Fruit fly (Drosophila melanogaster) whole organism, embryonic: ENCODE measurements around the gene PIG-Q.

Source experiments
- Ada2b ChIP-seq: fragments of 200-800 bp; sonication (Bioruptor generic); IDR thresholded peaks from 2 replicates; pipeline ENCODE4 v1.3.6; 2022; ENCODE audit warnings: missing biosample characterization, missing genetic modification characterization
- Blimp-1 ChIP-seq: fragments of 200-800 bp; sonication (Bioruptor generic); optimal IDR thresholded peaks from 3 replicates; lab custom pipeline; 2018; ENCODE audit warnings: missing biosample characterization, missing genetic modification characterization, mild to moderate bottlenecking, moderate library complexity, missing genetic modification reagents
- C15 ChIP-seq: fragments of 200-800 bp; sonication (Bioruptor generic); IDR thresholded peaks from 3 replicates; pipeline ENCODE4 v1.3.6; 2022; ENCODE audit warnings: missing biosample characterization, missing genetic modification characterization
- CG10274 ChIP-seq: fragments of 200-800 bp; sonication (Bioruptor generic); optimal IDR thresholded peaks from 3 replicates; lab custom pipeline; 2017; ENCODE audit warnings: missing biosample characterization, mild to moderate bottlenecking, missing genetic modification characterization
- CG11560 ChIP-seq: fragments of 200-800 bp; sonication (Bioruptor generic); IDR thresholded peaks from 3 replicates; pipeline ENCODE4 v1.3.6; 2022; ENCODE audit warnings: missing biosample characterization, missing genetic modification characterization
- CG11723 ChIP-seq: fragments of 200-800 bp; sonication (Bioruptor generic); optimal IDR thresholded peaks from 2 replicates; lab custom pipeline; 2017; ENCODE audit warnings: missing biosample characterization, mild to moderate bottlenecking, missing genetic modification characterization
- CG12299 ChIP-seq: fragments of 200-800 bp; sonication (Bioruptor generic); optimal IDR thresholded peaks from 2 replicates; lab custom pipeline; 2018; ENCODE audit warnings: missing biosample characterization, mild to moderate bottlenecking, missing genetic modification characterization
- CG16815 ChIP-seq: fragments of 200-800 bp; sonication (Bioruptor generic); optimal IDR thresholded peaks from 3 replicates; lab custom pipeline; 2017; ENCODE audit warnings: missing biosample characterization, mild to moderate bottlenecking, missing genetic modification characterization
- CG17385 ChIP-seq: fragments of 200-800 bp; sonication (Bioruptor generic); optimal IDR thresholded peaks from 3 replicates; lab custom pipeline; 2018; ENCODE audit warnings: missing biosample characterization, mild to moderate bottlenecking, missing genetic modification characterization
- CG17612 ChIP-seq: fragments of 200-800 bp; sonication (Bioruptor generic); IDR thresholded peaks from 2 replicates; pipeline ENCODE4 v1.3.6; 2022; ENCODE audit warnings: missing biosample characterization, missing genetic modification characterization
- CG17912 ChIP-seq: fragments of 200-800 bp; sonication (Bioruptor generic); optimal IDR thresholded peaks from 2 replicates; lab custom pipeline; 2018; ENCODE audit warnings: missing biosample characterization, mild to moderate bottlenecking, missing genetic modification characterization
- CG1832 ChIP-seq: fragments of 200-800 bp; sonication (Bioruptor generic); optimal IDR thresholded peaks from 2 replicates; lab custom pipeline; 2017; ENCODE audit warnings: missing biosample characterization, mild to moderate bottlenecking, missing genetic modification characterization, inconsistent platforms
- CG30431 ChIP-seq: fragments of 200-800 bp; sonication (Bioruptor generic); optimal IDR thresholded peaks from 2 replicates; lab custom pipeline; 2017; ENCODE audit warnings: missing biosample characterization, missing genetic modification characterization
- CG31224 ChIP-seq: fragments of 200-800 bp; sonication (Bioruptor generic); IDR thresholded peaks from 2 replicates; pipeline ENCODE4 v1.3.6; 2022; ENCODE audit warnings: missing biosample characterization, missing genetic modification characterization
- CG31388 ChIP-seq: fragments of 200-800 bp; sonication (Bioruptor generic); optimal IDR thresholded peaks from 2 replicates; lab custom pipeline; 2016; ENCODE audit warnings: missing biosample characterization, missing genetic modification characterization
- CG31441 ChIP-seq: fragments of 200-800 bp; sonication (Bioruptor generic); IDR thresholded peaks from 2 replicates; pipeline ENCODE4 v1.3.6; 2022; ENCODE audit warnings: missing biosample characterization, missing genetic modification characterization
- CG33213 ChIP-seq: fragments of 200-800 bp; sonication (Bioruptor generic); optimal IDR thresholded peaks from 3 replicates; lab custom pipeline; 2016; ENCODE audit warnings: missing biosample characterization, missing genetic modification characterization
- CG33557 ChIP-seq: fragments of 200-800 bp; sonication (Bioruptor generic); optimal IDR thresholded peaks from 2 replicates; lab custom pipeline; 2019; ENCODE audit warnings: missing biosample characterization, mild to moderate bottlenecking, missing genetic modification characterization, moderate library complexity
- CG3838 ChIP-seq: fragments of 200-800 bp; sonication (Bioruptor generic); optimal IDR thresholded peaks from 3 replicates; lab custom pipeline; 2016; ENCODE audit warnings: missing biosample characterization, missing genetic modification characterization
- CG3995 ChIP-seq: fragments of 200-800 bp; sonication (Bioruptor generic); optimal IDR thresholded peaks from 3 replicates; lab custom pipeline; 2016; ENCODE audit warnings: missing biosample characterization, missing genetic modification characterization
- CG4282 ChIP-seq: fragments of 200-800 bp; sonication (Bioruptor generic); optimal IDR thresholded peaks from 2 replicates; lab custom pipeline; 2016; ENCODE audit warnings: missing biosample characterization, missing genetic modification characterization
- CG4617 ChIP-seq: fragments of 200-800 bp; sonication (Bioruptor generic); optimal IDR thresholded peaks from 3 replicates; lab custom pipeline; 2016; ENCODE audit warnings: missing biosample characterization, missing genetic modification characterization, borderline replicate concordance
- CG6689 ChIP-seq: fragments of 200-800 bp; sonication (Bioruptor generic); IDR thresholded peaks from 2 replicates; pipeline ENCODE4 v1.3.6; 2022; ENCODE audit warnings: missing biosample characterization, missing genetic modification characterization
- CG9876 ChIP-seq: fragments of 200-800 bp; sonication (Bioruptor generic); optimal IDR thresholded peaks from 2 replicates; lab custom pipeline; 2016; ENCODE audit warnings: missing biosample characterization, missing genetic modification characterization
- Elba2 ChIP-seq: fragments of 200-800 bp; sonication (Bioruptor generic); optimal IDR thresholded peaks from 3 replicates; lab custom pipeline; 2016; ENCODE audit warnings: missing biosample characterization, missing genetic modification characterization
- Jarid2 ChIP-seq: fragments of 200-800 bp; sonication (Bioruptor generic); optimal IDR thresholded peaks from 3 replicates; lab custom pipeline; 2017; ENCODE audit warnings: mild to moderate bottlenecking, missing biosample characterization, missing genetic modification reagents, missing genetic modification characterization
- Lim3 ChIP-seq: fragments of 200-800 bp; sonication (Bioruptor generic); IDR thresholded peaks from 2 replicates; pipeline ENCODE4 v1.3.6; 2022; ENCODE audit warnings: missing biosample characterization, missing genetic modification characterization
- MBD-R2 ChIP-seq: fragments of 200-800 bp; sonication (Bioruptor generic); IDR thresholded peaks from 2 replicates; pipeline ENCODE4 v1.3.6; 2022; ENCODE audit warnings: missing biosample characterization, missing genetic modification characterization
- Side ChIP-seq: fragments of 200-800 bp; sonication (Bioruptor generic); optimal IDR thresholded peaks from 2 replicates; lab custom pipeline; 2016; ENCODE audit warnings: missing biosample characterization, missing genetic modification characterization
- Sry-δ ChIP-seq: fragments of 200-800 bp; sonication (Bioruptor generic); optimal IDR thresholded peaks from 2 replicates; lab custom pipeline; 2016; ENCODE audit warnings: missing biosample characterization, missing genetic modification characterization
- aop ChIP-seq: fragments of 200-800 bp; sonication (Bioruptor generic); IDR thresholded peaks from 2 replicates; pipeline ENCODE4 v1.3.6; 2022; ENCODE audit warnings: missing biosample characterization, missing genetic modification characterization
- bab2 ChIP-seq: fragments of 200-800 bp; sonication (Bioruptor generic); optimal IDR thresholded peaks from 2 replicates; lab custom pipeline; 2016; ENCODE audit warnings: missing biosample characterization, missing genetic modification characterization
- crc ChIP-seq: fragments of 200-800 bp; sonication (Bioruptor generic); optimal IDR thresholded peaks from 2 replicates; lab custom pipeline; 2016; ENCODE audit warnings: missing biosample characterization, missing genetic modification characterization
- danr ChIP-seq: fragments of 200-800 bp; sonication (Bioruptor generic); IDR thresholded peaks from 2 replicates; pipeline ENCODE4 v1.3.6; 2022; ENCODE audit warnings: missing biosample characterization, missing genetic modification characterization
- dmrt11E ChIP-seq: fragments of 200-800 bp; sonication (Bioruptor generic); optimal IDR thresholded peaks from 3 replicates; lab custom pipeline; 2018; ENCODE audit warnings: missing biosample characterization, mild to moderate bottlenecking, missing genetic modification characterization, moderate library complexity
- en ChIP-seq: fragments of 200-800 bp; sonication (Bioruptor generic); optimal IDR thresholded peaks from 2 replicates; lab custom pipeline; 2016; ENCODE audit warnings: missing biosample characterization, missing genetic modification characterization
- gsb-n ChIP-seq: fragments of 200-800 bp; sonication (Bioruptor generic); optimal IDR thresholded peaks from 3 replicates; lab custom pipeline; 2018; ENCODE audit warnings: missing biosample characterization, mild to moderate bottlenecking, missing genetic modification characterization
- hbn ChIP-seq: fragments of 200-800 bp; sonication (Bioruptor generic); IDR thresholded peaks from 2 replicates; pipeline ENCODE4 v1.3.6; 2022; ENCODE audit warnings: missing biosample characterization, missing genetic modification characterization; ENCODE audit not compliant: partially characterized antibody
- hkb ChIP-seq, 2 experiments: fragments of 200-800 bp in 1 of 2; fragments of >200 bp in 1 of 2; sonication (Bioruptor generic) in 1 of 2; IDR thresholded peaks in 1 of 2; optimal IDR thresholded peaks in 1 of 2; 2 replicates each; pipeline versions ENCODE4 v1.3.6 to Lab custom; 2017 to 2022; ENCODE audit warnings: missing biosample characterization in 1 of 2, missing genetic modification characterization in 1 of 2
- insv ChIP-seq, 2 experiments: fragments of 200-800 bp; sonication (Bioruptor generic); optimal IDR thresholded peaks; 3 replicates each; lab custom pipeline; 2016 to 2018; ENCODE audit warnings: missing biosample characterization in 2 of 2, missing genetic modification characterization in 2 of 2
- klu ChIP-seq: fragments of 200-800 bp; sonication (Bioruptor generic); IDR thresholded peaks from 2 replicates; pipeline ENCODE4 v1.3.6; 2022; ENCODE audit warnings: missing biosample characterization, missing genetic modification characterization
- lbe ChIP-seq: fragments of 200-800 bp; sonication (Bioruptor generic); optimal IDR thresholded peaks from 2 replicates; lab custom pipeline; 2016; ENCODE audit warnings: missing biosample characterization, mild to moderate bottlenecking, missing genetic modification characterization
- org-1 ChIP-seq: fragments of 200-800 bp; sonication (Bioruptor generic); optimal IDR thresholded peaks from 2 replicates; lab custom pipeline; 2017; ENCODE audit warnings: missing biosample characterization, missing genetic modification characterization
- phol ChIP-seq: fragments of 200-800 bp; sonication (Bioruptor generic); optimal IDR thresholded peaks from 3 replicates; lab custom pipeline; 2018; ENCODE audit warnings: missing biosample characterization, mild to moderate bottlenecking, missing genetic modification characterization, moderate library complexity
- schlank ChIP-seq: fragments of 200-800 bp; sonication (Bioruptor generic); optimal IDR thresholded peaks from 2 replicates; lab custom pipeline; 2018; ENCODE audit warnings: missing biosample characterization, mild to moderate bottlenecking, missing genetic modification characterization
- stc ChIP-seq: fragments of 200-800 bp; sonication (Bioruptor generic); IDR thresholded peaks from 2 replicates; pipeline ENCODE4 v1.3.6; 2022; ENCODE audit warnings: missing biosample characterization, missing genetic modification characterization
- stwl ChIP-seq: fragments of 200-800 bp; sonication (Bioruptor generic); optimal IDR thresholded peaks from 3 replicates; lab custom pipeline; 2018; ENCODE audit warnings: missing biosample characterization, mild to moderate bottlenecking, missing genetic modification characterization, moderate library complexity
- trh ChIP-seq: fragments of 200-800 bp; sonication (Bioruptor generic); optimal IDR thresholded peaks from 2 replicates; lab custom pipeline; 2016; ENCODE audit warnings: missing biosample characterization, missing genetic modification characterization
- tx ChIP-seq: fragments of 200-800 bp; sonication (Bioruptor generic); optimal IDR thresholded peaks from 2 replicates; lab custom pipeline; 2016; ENCODE audit warnings: missing biosample characterization, missing genetic modification characterization
- vvl ChIP-seq: fragments of 200-800 bp; sonication (Bioruptor generic); IDR thresholded peaks from 2 replicates; pipeline ENCODE4 v1.3.6; 2022; ENCODE audit warnings: missing biosample characterization, missing genetic modification characterization

Gene PIG-Q

dm6 chrX:16374059-16374458 lies 15.1 kb downstream of the PIG-Q start:
- peak; percentile 53 for TF ChIP-seq Elba2 (GFP tag; lab: Kevin White, UChicago)
- TF ChIP-seq CG16815 (GFP tag; lab: Kevin White, UChicago) = no peak
- no peak for TF ChIP-seq CG10274 (GFP tag; lab: Kevin White, UChicago)
- TF ChIP-seq crc (GFP tag; lab: Kevin White, UChicago) = no peak
- TF ChIP-seq CG11723 = no peak
- TF ChIP-seq insv (GFP tag; optimal IDR thresholded peaks at IDR 0.05; lab: Kevin White, UChicago) = peak in 1 of 2 experiments; percentile 40
- no peak for TF ChIP-seq trh (GFP tag; lab: Kevin White, UChicago)
- TF ChIP-seq hkb (optimal IDR thresholded peaks at IDR 0.05; lab: Kevin White, UChicago) = no peak
- TF ChIP-seq hkb (GFP tag; IDR thresholded peaks at IDR 0.05; lab: Robert Waterston, UW) = no peak
- TF ChIP-seq C15 (GFP tag; lab: Robert Waterston, UW) = no peak
- no peak for TF ChIP-seq Blimp-1 (GFP tag; lab: Kevin White, UChicago)
- no peak for TF ChIP-seq klu
- TF ChIP-seq Lim3 = no peak
- no peak for TF ChIP-seq tx (GFP tag; lab: Kevin White, UChicago)
- no peak for TF ChIP-seq Ada2b
- no peak for TF ChIP-seq lbe (GFP tag; lab: Kevin White, UChicago)
- TF ChIP-seq hbn = no peak
- TF ChIP-seq CG31441 (GFP tag; lab: Robert Waterston, UW) = no peak
- TF ChIP-seq Sry-δ (GFP tag; lab: Kevin White, UChicago) = no peak
- TF ChIP-seq bab2 (GFP tag; lab: Kevin White, UChicago) = no peak
- peak; percentile 39; the same call in 1 of the 2 replicates for TF ChIP-seq vvl (GFP tag; lab: Robert Waterston, UW)
- TF ChIP-seq danr (GFP tag; lab: Robert Waterston, UW) = no peak
- no peak for TF ChIP-seq CG33557

- TF ChIP-seq CG17612 (GFP tag; lab: Robert Waterston, UW) (no peak), dmrt11E (tag; lab: Kevin White, UChicago) (peak; percentile 73), CG3995 (GFP tag; lab: Kevin White, UChicago) (peak; percentile 24), aop (no peak), CG12299 (tag; lab: Kevin White, UChicago) (peak; percentile 91), org-1 (GFP tag; lab: Kevin White, UChicago) (peak; percentile 64), CG17912 (GFP tag; lab: Kevin White, UChicago) (peak; percentile 67), CG17385 (GFP tag; lab: Kevin White, UChicago) (peak; percentile 68), CG31224 (GFP tag; lab: Robert Waterston, UW) (peak; percentile 40; the same call in 1 of the 2 replicates), CG30431 (no peak), CG4282 (GFP tag; lab: Kevin White, UChicago) (no peak), CG31388 (GFP tag; lab: Kevin White, UChicago) (no peak), Blimp-1 (GFP tag; lab: Kevin White, UChicago) (no peak), CG11560 (tag; lab: Robert Waterston, UW) (no peak), MBD-R2 (GFP tag; lab: Robert Waterston, UW) (no peak; the same call in 1 of the 2 replicates), CG33213 (GFP tag; lab: Kevin White, UChicago) (peak; percentile 45), Jarid2 (GFP tag; lab: Kevin White, UChicago) (no peak), stwl (tag; lab: Kevin White, UChicago) (no peak), gsb-n (tag; lab: Kevin White, UChicago) (peak; percentile 75), en (GFP tag; lab: Kevin White, UChicago) (peak; percentile 18), phol (tag; lab: Kevin White, UChicago) (peak; percentile 4), Side (peak; percentile 53), CG6689 (GFP tag; lab: Robert Waterston, UW) (no peak), schlank (tag; lab: Kevin White, UChicago) (peak; percentile 94), CG9876 (GFP tag; lab: Kevin White, UChicago) (no peak), CG4617 (no peak), CG1832 (GFP tag; lab: Kevin White, UChicago) (no peak), CG3838 (GFP tag; lab: Kevin White, UChicago) (peak; percentile 66), stc (GFP tag; lab: Robert Waterston, UW) (peak; percentile 71; the same call in 1 of the 2 replicates)
Observed at dm6 chrX:16383667-16384515, 24.9 kb downstream of the PIG-Q start.
